Fruit fly (Drosophila melanogaster): ENCODE results near the gene Uqcc1.
A peak's percentile ranks its signal among the peaks of the same experiment; 100 is the strongest.

Uqcc1 gene

dm6 chr3L:6977391-6977790 lies 19.5 kb upstream of the Uqcc1 start (continued):
- peak; percentile 57 for TF ChIP-seq Fer1 (GFP tag; optimal IDR thresholded peaks at IDR 0.05)
- TF ChIP-seq ranshi (GFP tag; IDR thresholded peaks at IDR 0.05) = no peak
- no peak for TF ChIP-seq Ets97D (GFP tag; optimal IDR thresholded peaks at IDR 0.05)
- no peak for TF ChIP-seq CG13123 (GFP tag; optimal IDR thresholded peaks at IDR 0.05)
- peak; percentile 34; the same call in 1 of the 4 replicates for TF ChIP-seq Gug (GFP tag; IDR thresholded peaks at IDR 0.05)
- peak; percentile 37; the same call in 1 of the 2 replicates for TF ChIP-seq CG11247 (GFP tag; IDR thresholded peaks at IDR 0.05)
- peak; percentile 55 for TF ChIP-seq CG17829 (tag; optimal IDR thresholded peaks at IDR 0.05)
- TF ChIP-seq gem (tag; optimal IDR thresholded peaks at IDR 0.05) = peak; percentile 79
- TF ChIP-seq CoRest (tag; optimal IDR thresholded peaks at IDR 0.05) = peak; percentile 54
- TF ChIP-seq GATAe (GFP tag; conservative IDR thresholded peaks at IDR 0.05) = no peak; the same call in 1 of the 2 replicates
- peak; percentile 20 for TF ChIP-seq odd (GFP tag; optimal IDR thresholded peaks at IDR 0.05)
- TF ChIP-seq bigmax (GFP tag; optimal IDR thresholded peaks at IDR 0.05) = no peak
- peak; percentile 44; the same call in 1 of the 2 replicates for TF ChIP-seq CG32532 (GFP tag; IDR thresholded peaks at IDR 0.05)
- no peak for TF ChIP-seq HmgZ (tag; optimal IDR thresholded peaks at IDR 0.05)
- peak; percentile 64; the same call in 1 of the 2 replicates for TF ChIP-seq CG32767 (GFP tag; IDR thresholded peaks at IDR 0.05)
- peak; percentile 60 for TF ChIP-seq CG15601 (tag; optimal IDR thresholded peaks at IDR 0.05)
- no peak for TF ChIP-seq CG16779 (GFP tag; IDR thresholded peaks at IDR 0.05)
- peak; percentile 3 for TF ChIP-seq lilli (GFP tag; optimal IDR thresholded peaks at IDR 0.05)
- no peak for TF ChIP-seq CTCF (GFP tag; optimal IDR thresholded peaks at IDR 0.05)
- TF ChIP-seq fru (optimal IDR thresholded peaks at IDR 0.05) = no peak
- no peak for TF ChIP-seq CG1529 (GFP tag; optimal IDR thresholded peaks at IDR 0.05)
- TF ChIP-seq Dbx (GFP tag; IDR thresholded peaks at IDR 0.05) = no peak
- TF ChIP-seq unpg (GFP tag; optimal IDR thresholded peaks at IDR 0.05) = peak; percentile 70
- no peak for TF ChIP-seq usp (GFP tag; optimal IDR thresholded peaks at IDR 0.05)
- no peak for TF ChIP-seq Myb (GFP tag; optimal IDR thresholded peaks at IDR 0.05)
- TF ChIP-seq CG4404 (GFP tag; IDR thresholded peaks at IDR 0.05) = 0 out of 2 replicates have a peak, but pooled peaks have one; percentile 29
- peak; percentile 52; the same call in 2 of the 3 replicates for TF ChIP-seq CG34422 (GFP tag; IDR thresholded peaks at IDR 0.05)
- TF ChIP-seq sr (GFP tag; IDR thresholded peaks at IDR 0.05) = no peak
- no peak for TF ChIP-seq CG4282 (GFP tag; optimal IDR thresholded peaks at IDR 0.05)
- peak; percentile 42 for TF ChIP-seq CG8290 (GFP tag; optimal IDR thresholded peaks at IDR 0.05)
- TF ChIP-seq CG8290 (tag; optimal IDR thresholded peaks at IDR 0.05) = no peak
- TF ChIP-seq onecut (GFP tag; IDR thresholded peaks at IDR 0.05) = 0 out of 2 replicates have a peak, but pooled peaks have one; percentile 12
- TF ChIP-seq pita (GFP tag; optimal IDR thresholded peaks at IDR 0.05) = no peak
- no peak for TF ChIP-seq repo (GFP tag; optimal IDR thresholded peaks at IDR 0.05)
- TF ChIP-seq Vsx1 (GFP tag; optimal IDR thresholded peaks at IDR 0.05) = peak; percentile 35
- TF ChIP-seq Sry-δ (GFP tag; optimal IDR thresholded peaks at IDR 0.05) = no peak
- TF ChIP-seq CG10366 (GFP tag; IDR thresholded peaks at IDR 0.05) = peak; percentile 64
- no peak for TF ChIP-seq CG8478 (optimal IDR thresholded peaks at IDR 0.05)
- TF ChIP-seq cas (GFP tag; IDR thresholded peaks at IDR 0.05) = 0 out of 2 replicates have a peak, but pooled peaks have one; percentile 7
- no peak for TF ChIP-seq CG6791 (GFP tag; IDR thresholded peaks at IDR 0.05; ENCODE audit: partially characterized antibody)
- TF ChIP-seq sisA (GFP tag; IDR thresholded peaks at IDR 0.05) = peak; percentile 71
- TF ChIP-seq CG12219 (GFP tag; optimal IDR thresholded peaks at IDR 0.05) = peak; percentile 21
- no peak for TF ChIP-seq inv (GFP tag; IDR thresholded peaks at IDR 0.05; ENCODE audit: partially characterized antibody)
- peak; percentile 58 for TF ChIP-seq CG13775 (GFP tag; optimal IDR thresholded peaks at IDR 0.05)
- no peak for TF ChIP-seq CG13296 (GFP tag; optimal IDR thresholded peaks at IDR 0.05)
- TF ChIP-seq tup (GFP tag; optimal IDR thresholded peaks at IDR 0.05) = no peak
- no peak for TF ChIP-seq salm (tag; optimal IDR thresholded peaks at IDR 0.05)
- TF ChIP-seq gcm (GFP tag; optimal IDR thresholded peaks at IDR 0.05) = peak; percentile 32
- TF ChIP-seq Eip74EF (GFP tag; optimal IDR thresholded peaks at IDR 0.05) = peak in 1 of 2 experiments; percentile 26
- TF ChIP-seq ase (GFP tag; IDR thresholded peaks at IDR 0.05) = no peak
- peak; percentile 49; the same call in 1 of the 3 replicates for TF ChIP-seq Optix (GFP tag; IDR thresholded peaks at IDR 0.05)
- TF ChIP-seq maf-S (GFP tag; optimal IDR thresholded peaks at IDR 0.05) = no peak
- TF ChIP-seq grau (tag; optimal IDR thresholded peaks at IDR 0.05) = peak; percentile 5
